Fruit fly (Drosophila melanogaster) whole organism, embryonic: ENCODE measurements around the gene Jhbp1.
A peak's percentile ranks its signal among the peaks of the same experiment; 100 is the strongest.

Experiments used
- B-H1 ChIP-seq: fragments of 200-800 bp; sonication (Bioruptor generic); IDR thresholded peaks from 3 replicates; pipeline ENCODE4 v1.3.6; 2022; ENCODE audit warnings: missing biosample characterization, missing genetic modification characterization
- CG10431 ChIP-seq: fragments of 200-800 bp; sonication (Bioruptor generic); optimal IDR thresholded peaks from 3 replicates; lab custom pipeline; 2018; ENCODE audit warnings: missing biosample characterization, mild to moderate bottlenecking, missing genetic modification characterization
- CG10565 ChIP-seq: fragments of 200-800 bp; sonication (Bioruptor generic); optimal IDR thresholded peaks from 3 replicates; lab custom pipeline; 2016; ENCODE audit warnings: missing biosample characterization, mild to moderate bottlenecking, missing genetic modification characterization
- CG12104 ChIP-seq: fragments of 200-800 bp; sonication (Bioruptor generic); optimal IDR thresholded peaks from 3 replicates; lab custom pipeline; 2016; ENCODE audit warnings: missing biosample characterization, missing genetic modification characterization
- CG14667 ChIP-seq: fragments of 200-800 bp; sonication (Bioruptor generic); IDR thresholded peaks from 2 replicates; pipeline ENCODE4 v1.3.6; 2022; ENCODE audit warnings: missing biosample characterization, missing genetic modification characterization
- CG14965 ChIP-seq: fragments of 200-800 bp; sonication (Bioruptor generic); optimal IDR thresholded peaks from 2 replicates; lab custom pipeline; 2016; ENCODE audit warnings: missing biosample characterization, missing genetic modification characterization, borderline replicate concordance
- CG15269 ChIP-seq: fragments of 200-800 bp; sonication (Bioruptor generic); optimal IDR thresholded peaks from 2 replicates; lab custom pipeline; 2018; ENCODE audit warnings: missing biosample characterization, mild to moderate bottlenecking, missing genetic modification characterization, moderate library complexity
- CG15696 ChIP-seq: fragments of 200-800 bp; sonication (Bioruptor generic); optimal IDR thresholded peaks from 2 replicates; lab custom pipeline; 2019; ENCODE audit warnings: missing biosample characterization, mild to moderate bottlenecking, missing genetic modification characterization, moderate library complexity
- CG1603 ChIP-seq: fragments of 200-800 bp; sonication (Bioruptor generic); optimal IDR thresholded peaks from 2 replicates; lab custom pipeline; 2019; ENCODE audit warnings: missing biosample characterization, mild to moderate bottlenecking, missing genetic modification characterization, moderate library complexity
- CG17829 ChIP-seq: fragments of 200-800 bp; optimal IDR thresholded peaks from 2 replicates; lab custom pipeline; 2019; ENCODE audit warnings: missing biosample characterization, mild to moderate bottlenecking, missing genetic modification characterization, moderate library complexity
- CG2199 ChIP-seq: fragments of 200-800 bp; sonication (Bioruptor generic); IDR thresholded peaks from 3 replicates; pipeline ENCODE4 v1.3.6; 2022; ENCODE audit warnings: missing biosample characterization, missing genetic modification characterization
- CG2875 ChIP-seq: fragments of 200-800 bp; sonication (Bioruptor generic); optimal IDR thresholded peaks from 2 replicates; lab custom pipeline; 2017; ENCODE audit warnings: missing biosample characterization, mild to moderate bottlenecking, missing genetic modification characterization, missing genetic modification reagents
- CG31388 ChIP-seq: fragments of 200-800 bp; sonication (Bioruptor generic); optimal IDR thresholded peaks from 2 replicates; lab custom pipeline; 2016; ENCODE audit warnings: missing biosample characterization, missing genetic modification characterization
- CG3838 ChIP-seq: fragments of 200-800 bp; sonication (Bioruptor generic); optimal IDR thresholded peaks from 3 replicates; lab custom pipeline; 2016; ENCODE audit warnings: missing biosample characterization, missing genetic modification characterization
- CG4328 ChIP-seq: fragments of 200-800 bp; sonication (Bioruptor generic); optimal IDR thresholded peaks from 3 replicates; lab custom pipeline; 2017; ENCODE audit warnings: missing biosample characterization, missing genetic modification reagents, missing genetic modification characterization
- CG5245 ChIP-seq: fragments of 200-800 bp; sonication (Bioruptor generic); optimal IDR thresholded peaks from 3 replicates; lab custom pipeline; 2016; ENCODE audit warnings: missing biosample characterization, missing genetic modification characterization
- CG5953 ChIP-seq: fragments of 200-800 bp; sonication (Bioruptor generic); IDR thresholded peaks from 2 replicates; pipeline ENCODE4 v1.3.6; 2022; ENCODE audit warnings: missing biosample characterization, missing genetic modification characterization
- CG6254 ChIP-seq: fragments of 200-800 bp; sonication (Bioruptor generic); optimal IDR thresholded peaks from 3 replicates; lab custom pipeline; 2017; ENCODE audit warnings: mild to moderate bottlenecking, missing biosample characterization, missing genetic modification reagents, missing genetic modification characterization
- CG7357 ChIP-seq: fragments of 200-800 bp; sonication (Bioruptor generic); IDR thresholded peaks from 3 replicates; pipeline ENCODE4 v1.3.6; 2022; ENCODE audit warnings: missing biosample characterization, missing genetic modification characterization
- CG7745 ChIP-seq: fragments of 200-800 bp; sonication (Bioruptor generic); optimal IDR thresholded peaks from 2 replicates; lab custom pipeline; 2018; ENCODE audit warnings: missing biosample characterization, mild to moderate bottlenecking, missing genetic modification characterization, moderate library complexity
- CG7786 ChIP-seq: fragments of 200-800 bp; sonication (Bioruptor generic); optimal IDR thresholded peaks from 2 replicates; lab custom pipeline; 2016; ENCODE audit warnings: missing biosample characterization, missing genetic modification characterization
- CG7839 ChIP-seq: fragments of 200-800 bp; sonication (Bioruptor generic); optimal IDR thresholded peaks from 3 replicates; lab custom pipeline; 2018; ENCODE audit warnings: missing biosample characterization, mild to moderate bottlenecking, missing genetic modification characterization, moderate library complexity
- CG7987 ChIP-seq: fragments of 200-800 bp; sonication (Bioruptor generic); optimal IDR thresholded peaks from 2 replicates; lab custom pipeline; 2018; ENCODE audit warnings: missing biosample characterization, mild to moderate bottlenecking, missing genetic modification characterization, moderate library complexity
- CG8359 ChIP-seq: fragments of 200-800 bp; sonication (Bioruptor generic); optimal IDR thresholded peaks from 2 replicates; lab custom pipeline; 2017; ENCODE audit warnings: missing biosample characterization, mild to moderate bottlenecking, missing genetic modification characterization, borderline replicate concordance
- CkIIα-i1 ChIP-seq: fragments of 200-800 bp; sonication (Bioruptor generic); IDR thresholded peaks from 2 replicates; pipeline ENCODE4 v1.3.6; 2022; ENCODE audit warnings: missing biosample characterization, missing genetic modification characterization
- Dek ChIP-seq: fragments of 200-800 bp; sonication (Bioruptor generic); optimal IDR thresholded peaks from 3 replicates; lab custom pipeline; 2019; ENCODE audit warnings: missing biosample characterization, mild to moderate bottlenecking, missing genetic modification characterization, moderate library complexity
- HLH3B ChIP-seq: fragments of 200-800 bp; sonication (Bioruptor generic); IDR thresholded peaks from 2 replicates; pipeline ENCODE4 v1.3.6; 2022; ENCODE audit warnings: missing biosample characterization, missing genetic modification characterization
- Hey ChIP-seq: fragments of 200-800 bp; sonication (Bioruptor generic); optimal IDR thresholded peaks from 3 replicates; lab custom pipeline; 2018; ENCODE audit warnings: missing biosample characterization, mild to moderate bottlenecking, missing genetic modification characterization
- Hr78 ChIP-seq, 2 experiments: fragments of 200-800 bp in 1 of 2; fragments of >200 bp in 1 of 2; sonication (Bioruptor generic) in 1 of 2; optimal IDR thresholded peaks; 2 replicates each; lab custom pipeline; 2017 to 2019; ENCODE audit warnings: missing biosample characterization in 2 of 2, missing genetic modification characterization in 2 of 2, mild to moderate bottlenecking in 1 of 2, moderate library complexity in 1 of 2
- Lim3 ChIP-seq: fragments of 200-800 bp; sonication (Bioruptor generic); IDR thresholded peaks from 2 replicates; pipeline ENCODE4 v1.3.6; 2022; ENCODE audit warnings: missing biosample characterization, missing genetic modification characterization
- MESR4 ChIP-seq: fragments of 200-800 bp; sonication (Bioruptor generic); optimal IDR thresholded peaks from 2 replicates; lab custom pipeline; 2018; ENCODE audit warnings: missing biosample characterization, mild to moderate bottlenecking, missing genetic modification characterization, moderate library complexity
- ara ChIP-seq: fragments of 200-800 bp; sonication (Bioruptor generic); IDR thresholded peaks from 2 replicates; pipeline ENCODE4 v1.3.6; 2022; ENCODE audit warnings: missing biosample characterization, missing genetic modification characterization
- ash1 ChIP-seq: fragments of 200-800 bp; sonication (Bioruptor generic); optimal IDR thresholded peaks from 2 replicates; lab custom pipeline; 2018; ENCODE audit warnings: missing biosample characterization, mild to moderate bottlenecking, missing genetic modification characterization
- cad ChIP-seq: fragments of >200 bp; optimal IDR thresholded peaks from 2 replicates; lab custom pipeline; 2017; ENCODE audit warnings: missing biosample characterization, missing genetic modification characterization
- ci ChIP-seq: fragments of 200-800 bp; sonication (Bioruptor generic); IDR thresholded peaks from 3 replicates; pipeline ENCODE4 v1.3.6; 2022; ENCODE audit warnings: missing biosample characterization, missing genetic modification characterization
- dysf ChIP-seq: fragments of 200-800 bp; sonication (Bioruptor generic); IDR thresholded peaks from 3 replicates; pipeline ENCODE4 v1.3.6; 2022; ENCODE audit warnings: missing biosample characterization, missing genetic modification characterization
- fd102C ChIP-seq: fragments of 200-800 bp; sonication (Bioruptor generic); optimal IDR thresholded peaks from 2 replicates; lab custom pipeline; 2018; ENCODE audit warnings: missing biosample characterization, mild to moderate bottlenecking, missing genetic modification characterization, moderate library complexity
- gsb-n ChIP-seq: fragments of 200-800 bp; sonication (Bioruptor generic); optimal IDR thresholded peaks from 3 replicates; lab custom pipeline; 2018; ENCODE audit warnings: missing biosample characterization, mild to moderate bottlenecking, missing genetic modification characterization
- hkb ChIP-seq, 2 experiments: fragments of 200-800 bp in 1 of 2; fragments of >200 bp in 1 of 2; sonication (Bioruptor generic) in 1 of 2; IDR thresholded peaks in 1 of 2; optimal IDR thresholded peaks in 1 of 2; 2 replicates each; pipeline versions ENCODE4 v1.3.6 to Lab custom; 2017 to 2022; ENCODE audit warnings: missing biosample characterization in 1 of 2, missing genetic modification characterization in 1 of 2
- maf-S ChIP-seq: fragments of 200-800 bp; sonication (Bioruptor generic); optimal IDR thresholded peaks from 2 replicates; lab custom pipeline; 2016; ENCODE audit warnings: missing biosample characterization, missing genetic modification characterization
- mirr ChIP-seq: fragments of 200-800 bp; sonication (Bioruptor generic); optimal IDR thresholded peaks from 3 replicates; lab custom pipeline; 2018; ENCODE audit warnings: missing biosample characterization, mild to moderate bottlenecking, missing genetic modification characterization
- nmo ChIP-seq: fragments of 200-800 bp; sonication (Bioruptor generic); optimal IDR thresholded peaks from 2 replicates; lab custom pipeline; 2018; ENCODE audit warnings: missing biosample characterization, mild to moderate bottlenecking, missing genetic modification characterization, moderate library complexity
- row ChIP-seq: fragments of 200-800 bp; sonication (Bioruptor generic); IDR thresholded peaks from 3 replicates; pipeline ENCODE4 v1.3.6; 2022; ENCODE audit warnings: missing biosample characterization, missing genetic modification characterization
- salm ChIP-seq: fragments of 200-800 bp; sonication (Bioruptor generic); optimal IDR thresholded peaks from 2 replicates; lab custom pipeline; 2018; ENCODE audit warnings: missing biosample characterization, mild to moderate bottlenecking, missing genetic modification characterization
- sens ChIP-seq: fragments of 200-800 bp; sonication (Bioruptor generic); peaks from one replicate; lab custom pipeline; 2016; ENCODE audit warnings: missing biosample characterization, missing genetic modification characterization
- seq ChIP-seq: fragments of 200-800 bp; sonication (Bioruptor generic); IDR thresholded peaks from 2 replicates; pipeline ENCODE4 v1.3.6; 2022; ENCODE audit warnings: missing biosample characterization, missing genetic modification characterization
- sna ChIP-seq: fragments of 200-800 bp; sonication (Bioruptor generic); IDR thresholded peaks from 2 replicates; pipeline ENCODE4 v1.3.6; 2022; ENCODE audit warnings: missing biosample characterization, missing genetic modification characterization; ENCODE audit not compliant: partially characterized antibody
- tio ChIP-seq: fragments of 200-800 bp; sonication (Bioruptor generic); optimal IDR thresholded peaks from 2 replicates; lab custom pipeline; 2017; ENCODE audit warnings: missing biosample characterization, missing genetic modification characterization, inconsistent platforms
- tna ChIP-seq: fragments of 200-800 bp; sonication (Bioruptor generic); IDR thresholded peaks from 2 replicates; pipeline ENCODE4 v1.3.6; 2022; ENCODE audit warnings: missing biosample characterization, missing genetic modification characterization; ENCODE audit not compliant: partially characterized antibody
- tx ChIP-seq: fragments of 200-800 bp; sonication (Bioruptor generic); optimal IDR thresholded peaks from 2 replicates; lab custom pipeline; 2016; ENCODE audit warnings: missing biosample characterization, missing genetic modification characterization

The Jhbp1 gene

DNA sequence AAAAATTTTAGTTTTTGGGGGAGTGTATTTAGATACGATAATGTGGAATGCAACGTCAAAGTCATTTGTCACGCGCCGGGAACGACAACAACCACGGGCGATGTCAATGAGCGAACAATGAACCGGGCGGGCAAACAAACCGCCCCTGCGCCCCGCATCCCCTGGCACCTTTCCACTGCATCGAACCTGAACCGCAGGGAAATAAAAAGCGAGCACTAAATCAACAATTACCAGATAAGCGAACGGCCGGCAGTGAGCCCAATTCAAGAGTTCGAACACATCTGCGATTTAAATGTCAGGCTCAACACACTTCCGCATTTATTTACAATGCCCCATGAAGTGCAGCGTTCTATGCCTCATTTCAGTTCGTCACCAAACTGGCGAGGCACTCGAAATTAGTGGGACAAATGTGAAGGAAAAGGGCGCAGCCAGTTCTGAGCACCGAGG, 31.3 kb downstream of the Jhbp1 start (continued):
- TF ChIP-seq Hr78 (GFP tag; optimal IDR thresholded peaks at IDR 0.05; lab: Kevin White, UChicago): peak in 1 of 2 experiments; percentile 88
- TF ChIP-seq CkIIα-i1 (GFP tag; lab: Robert Waterston, UW): no peak
- TF ChIP-seq mirr (GFP tag; lab: Kevin White, UChicago): no peak
- TF ChIP-seq CG2199 (GFP tag; lab: Robert Waterston, UW): peak; percentile 94
- TF ChIP-seq gsb-n (tag; lab: Kevin White, UChicago): peak; percentile 81
- TF ChIP-seq sna (GFP tag; lab: Robert Waterston, UW): no peak
- TF ChIP-seq CG4328 (GFP tag; lab: Kevin White, UChicago): no peak
- TF ChIP-seq CG6254 (GFP tag; lab: Kevin White, UChicago): peak; percentile 39
- TF ChIP-seq ci (GFP tag; lab: Robert Waterston, UW): peak; percentile 65
- TF ChIP-seq tx (GFP tag; lab: Kevin White, UChicago): no peak
- TF ChIP-seq maf-S (GFP tag; lab: Kevin White, UChicago): no peak
- no peak for TF ChIP-seq CG7357 (GFP tag; lab: Robert Waterston, UW)
- TF ChIP-seq CG17829 (tag; lab: Kevin White, UChicago): no peak
- no peak for TF ChIP-seq fd102C
- peak; percentile 44 for TF ChIP-seq CG8359 (GFP tag; lab: Kevin White, UChicago)
- peak; percentile 79 for TF ChIP-seq sens
- TF ChIP-seq CG7839 (tag; lab: Kevin White, UChicago): no peak
- peak; percentile 5 for TF ChIP-seq salm (tag; lab: Kevin White, UChicago)
- peak; percentile 30 for TF ChIP-seq CG7987 (GFP tag; lab: Kevin White, UChicago)
- peak; percentile 32 for TF ChIP-seq ash1
- TF ChIP-seq CG15269 (tag; lab: Kevin White, UChicago): no peak
- no peak for TF ChIP-seq Dek
- TF ChIP-seq nmo (GFP tag; lab: Kevin White, UChicago): no peak
- peak; percentile 33 for TF ChIP-seq cad (GFP tag; lab: Kevin White, UChicago)
- no peak for TF ChIP-seq Lim3 (GFP tag; lab: Robert Waterston, UW)
- peak; percentile 44 for TF ChIP-seq CG7745
- no peak for TF ChIP-seq row (GFP tag; lab: Robert Waterston, UW)
- peak; percentile 41 for TF ChIP-seq CG15696 (tag; lab: Kevin White, UChicago)
- peak; percentile 72 for TF ChIP-seq Hey (tag; lab: Kevin White, UChicago)
- no peak for TF ChIP-seq MESR4
- TF ChIP-seq CG7786 (GFP tag; lab: Kevin White, UChicago): no peak
- TF ChIP-seq CG10565 (GFP tag; lab: Kevin White, UChicago): no peak
- TF ChIP-seq hkb (optimal IDR thresholded peaks at IDR 0.05; lab: Kevin White, UChicago): no peak
- 0 out of 2 replicates have a peak, but pooled peaks have one; percentile 12 for TF ChIP-seq hkb (GFP tag; IDR thresholded peaks at IDR 0.05; lab: Robert Waterston, UW)
- TF ChIP-seq ara (GFP tag; lab: Robert Waterston, UW): peak; percentile 53; the same call in 1 of the 2 replicates
- TF ChIP-seq CG3838 (GFP tag; lab: Kevin White, UChicago): peak; percentile 13
- TF ChIP-seq seq (GFP tag; lab: Robert Waterston, UW): 0 out of 2 replicates have a peak, but pooled peaks have one; percentile 12
- TF ChIP-seq CG12104: no peak
- TF ChIP-seq CG5953 (GFP tag; lab: Robert Waterston, UW): 0 out of 2 replicates have a peak, but pooled peaks have one; percentile 19
- TF ChIP-seq CG10431 (GFP tag; lab: Kevin White, UChicago): no peak
- 0 out of 2 replicates have a peak, but pooled peaks have one; percentile 8 for TF ChIP-seq HLH3B (GFP tag; lab: Robert Waterston, UW)
- no peak for TF ChIP-seq tio (GFP tag; lab: Kevin White, UChicago)
- no peak for TF ChIP-seq B-H1 (GFP tag; lab: Robert Waterston, UW)
- no peak for TF ChIP-seq CG31388 (GFP tag; lab: Kevin White, UChicago)
- no peak for TF ChIP-seq CG2875 (GFP tag; lab: Kevin White, UChicago)
- no peak for TF ChIP-seq CG14965 (GFP tag; lab: Kevin White, UChicago)
- TF ChIP-seq CG5245 (GFP tag; lab: Kevin White, UChicago): no peak
- TF ChIP-seq dysf (GFP tag; lab: Robert Waterston, UW): no peak
- TF ChIP-seq CG1603 (tag; lab: Kevin White, UChicago): peak; percentile 13
- TF ChIP-seq CG14667 (GFP tag; lab: Robert Waterston, UW): no peak
- TF ChIP-seq tna: no peak
